Worm (Caenorhabditis elegans): ENCODE measurements around the gene F36F12.1.

ce11 chrV:2105976-2106375 is 3.0 kb upstream of the F36F12.1 start, which contains the start of gene F22F7.4:
- TF ChIP-seq ama-1 (optimal IDR thresholded peaks at IDR 0.05) (no peak), nhr-12 (tag; optimal IDR thresholded peaks at IDR 0.05) (no peak), C16A3.4 (tag; optimal IDR thresholded peaks at IDR 0.05) (no peak), lin-15B (tag; optimal IDR thresholded peaks at IDR 0.05) (no peak), ztf-11 (tag; optimal IDR thresholded peaks at IDR 0.05) (no peak), nhr-76 (tag; optimal IDR thresholded peaks at IDR 0.05) (no peak)
